Worm (Caenorhabditis elegans) whole organism, midembryonic: ENCODE data around the gene bath-4.

ENCODE experiments used
- cog-1 ChIP-seq: sonication (generic microtip); optimal IDR thresholded peaks from 2 replicates; lab custom pipeline; 2016; ENCODE audit warnings: missing genetic modification characterization, missing compliant biosample characterization
- ztf-29 ChIP-seq: fragments of 200-800 bp; sonication (Bioruptor generic); IDR thresholded peaks from 2 replicates; pipeline ENCODE4 v1.3.6; 2022; ENCODE audit warnings: missing genetic modification reagents, missing genetic modification characterization, missing compliant biosample characterization

DNA sequence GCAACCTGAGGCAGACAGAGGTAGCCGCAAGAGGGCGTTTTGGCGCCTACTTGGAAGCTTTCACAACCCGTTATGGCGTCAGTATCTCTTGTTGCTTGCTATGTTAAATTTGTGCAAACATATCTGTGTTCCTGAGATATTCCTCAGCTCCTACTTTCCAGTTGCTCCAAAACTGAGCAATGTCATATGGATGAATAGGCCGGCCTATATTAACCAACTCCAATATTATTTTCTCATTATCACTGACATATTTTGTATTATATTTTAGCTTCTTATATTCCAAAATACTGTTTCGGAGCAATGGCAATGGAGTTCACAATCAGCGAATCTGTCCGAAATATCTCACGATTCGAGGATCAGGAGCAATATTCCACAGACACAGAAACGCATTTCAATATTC lies 42.1 kb downstream of the bath-4 start, which contains the start of gene math-13:
- no peak for TF ChIP-seq ztf-29 (GFP tag; lab: Robert Waterston, UW)
- no peak for TF ChIP-seq cog-1 (tag; lab: Kevin White, UChicago)
